Worm (Caenorhabditis elegans) whole organism, L4/young adult: ENCODE results near the gene C05D9.7.

Experiments used
- W03F9.2 ChIP-seq: fragments of 150-350 bp; optimal IDR thresholded peaks from 2 replicates; lab custom pipeline; 2014; ENCODE audit warnings: missing biosample characterization, missing genetic modification characterization
- dao-5 ChIP-seq: sonication (generic microtip); optimal IDR thresholded peaks from 2 replicates; lab custom pipeline; 2016; ENCODE audit warnings: missing genotype, missing genetic modification characterization, moderate library complexity, missing compliant biosample characterization
- him-1 ChIP-seq: sonication (generic microtip); optimal IDR thresholded peaks from 2 replicates; lab custom pipeline; 2016; ENCODE audit warnings: missing genotype, missing genetic modification reagents, missing genetic modification characterization, missing compliant biosample characterization

C05D9.7 gene

ce11 chrX:1119305-1119704 lies at the start of gene C05D9.7:
Gene C05D9.7 (minus strand): TSS chrX:1119405.
- TF ChIP-seq dao-5 (tag; lab: Kevin White, UChicago), result no peak
- no peak for TF ChIP-seq W03F9.2 (tag; lab: Kevin White, UChicago)
- TF ChIP-seq him-1 (tag; lab: Kevin White, UChicago), result no peak

- TF ChIP-seq dao-5 (tag; lab: Kevin White, UChicago) (no peak), him-1 (tag; lab: Kevin White, UChicago) (no peak), W03F9.2 (tag; lab: Kevin White, UChicago) (no peak)
Measured at ce11 chrX:1167234-1167633, 48.0 kb upstream of the C05D9.7 start.

ce11 chrX:1162019-1162418 lies 42.8 kb upstream of the C05D9.7 start, which contains the start of gene tmc-1:
Gene tmc-1 (plus strand): TSS chrX:1162207.
- no peak for TF ChIP-seq W03F9.2 (tag; lab: Kevin White, UChicago)
- no peak for TF ChIP-seq him-1 (tag; lab: Kevin White, UChicago)
- no peak for TF ChIP-seq dao-5 (tag; lab: Kevin White, UChicago)

- no peak for TF ChIP-seq him-1 (tag; lab: Kevin White, UChicago)
- TF ChIP-seq W03F9.2 (tag; lab: Kevin White, UChicago), result no peak
- TF ChIP-seq dao-5 (tag; lab: Kevin White, UChicago), result no peak
Measured at ce11 chrX:1154648-1155047, 35.4 kb upstream of the C05D9.7 start, which contains the start of gene R193.1. Gene R193.1 (plus strand): TSS chrX:1154948.

ce11 chrX:1148438-1148837 lies 29.2 kb upstream of the C05D9.7 start, which contains the start of the genes R193.2 and R193.6:
Gene R193.2 (minus strand): TSS chrX:1148585.
Gene R193.6 (plus strand): TSS chrX:1148787.
- TF ChIP-seq him-1 (tag; lab: Kevin White, UChicago) (no peak), W03F9.2 (tag; lab: Kevin White, UChicago) (no peak), dao-5 (tag; lab: Kevin White, UChicago) (no peak)

- TF ChIP-seq him-1 (tag; lab: Kevin White, UChicago) (no peak), dao-5 (tag; lab: Kevin White, UChicago) (no peak), W03F9.2 (tag; lab: Kevin White, UChicago) (no peak)
Measured at ce11 chrX:1147394-1147793, 28.2 kb upstream of the C05D9.7 start.

- TF ChIP-seq dao-5 (tag; lab: Kevin White, UChicago) (no peak), W03F9.2 (tag; lab: Kevin White, UChicago) (no peak), him-1 (tag; lab: Kevin White, UChicago) (no peak)
Measured at ce11 chrX:1141617-1142016, 22.4 kb upstream of the C05D9.7 start.

- peak; percentile 5 for TF ChIP-seq W03F9.2 (tag; lab: Kevin White, UChicago)
- no peak for TF ChIP-seq dao-5 (tag; lab: Kevin White, UChicago)
Measured at ce11 chrX:1128503-1129036, 9.4 kb upstream of the C05D9.7 start, which contains the start of gene snx-1. Gene snx-1 (plus strand): TSS chrX:1128986.

ce11 chrX:1126207-1126606 lies 7.0 kb upstream of the C05D9.7 start:
- no peak for TF ChIP-seq dao-5 (tag; lab: Kevin White, UChicago)

ce11 chrX:1125426-1125825 lies 6.2 kb upstream of the C05D9.7 start, which contains the start of gene lmp-2:
Gene lmp-2 (plus strand): TSS chrX:1125615.
- TF ChIP-seq him-1 (tag; lab: Kevin White, UChicago) (no peak), W03F9.2 (tag; lab: Kevin White, UChicago) (no peak)

ce11 chrX:1124146-1124545 lies 4.9 kb upstream of the C05D9.7 start, which contains the start of gene C05D9.9:
Gene C05D9.9 (minus strand): TSS chrX:1124246.
- TF ChIP-seq him-1 (tag; lab: Kevin White, UChicago), result no peak
- no peak for TF ChIP-seq W03F9.2 (tag; lab: Kevin White, UChicago)

ce11 chrX:1123471-1123870 lies 4.3 kb upstream of the C05D9.7 start:
- no peak for TF ChIP-seq dao-5 (tag; lab: Kevin White, UChicago)
- TF ChIP-seq him-1 (tag; lab: Kevin White, UChicago), result no peak
- no peak for TF ChIP-seq W03F9.2 (tag; lab: Kevin White, UChicago)

- TF ChIP-seq dao-5 (tag; lab: Kevin White, UChicago) (no peak), him-1 (tag; lab: Kevin White, UChicago) (no peak), W03F9.2 (tag; lab: Kevin White, UChicago) (no peak)
Measured at ce11 chrX:1122198-1122597, 3.0 kb upstream of the C05D9.7 start.

- TF ChIP-seq dao-5 (tag; lab: Kevin White, UChicago) (no peak), W03F9.2 (tag; lab: Kevin White, UChicago) (no peak), him-1 (tag; lab: Kevin White, UChicago) (no peak)
Measured at ce11 chrX:1121575-1121974, 2.4 kb upstream of the C05D9.7 start.
